Worm (Caenorhabditis elegans) whole organism, young adult: ENCODE measurements around the gene F21C10.10.

ENCODE experiments used
- B0019.2 ChIP-seq: fragments of 200-800 bp; sonication (Bioruptor generic); conservative IDR thresholded peaks from 2 replicates; pipeline ENCODE4 v1.3.6; 2022; ENCODE audit warnings: missing genetic modification reagents, missing genetic modification characterization, missing compliant biosample characterization
- B0336.3 ChIP-seq: fragments of 200-800 bp; sonication (Bioruptor generic); IDR thresholded peaks from 2 replicates; pipeline ENCODE4 v1.3.6; 2022; ENCODE audit warnings: missing genetic modification characterization, missing compliant biosample characterization
- C06A6.2 ChIP-seq: fragments of 200-800 bp; sonication (Bioruptor generic); conservative IDR thresholded peaks from 2 replicates; pipeline ENCODE4 v1.3.6; 2022; ENCODE audit warnings: missing genetic modification characterization, missing compliant biosample characterization
- C17E4.6 ChIP-seq: fragments of 200-800 bp; sonication (Bioruptor generic); IDR thresholded peaks from 2 replicates; pipeline ENCODE4 v1.3.6; 2022; ENCODE audit warnings: missing genetic modification reagents, missing genetic modification characterization, missing compliant biosample characterization
- F33H1.4 ChIP-seq: fragments of 200-800 bp; sonication (Bioruptor generic); IDR thresholded peaks from 2 replicates; pipeline ENCODE4 v1.3.6; 2022; ENCODE audit warnings: missing genetic modification reagents, missing genetic modification characterization, missing compliant biosample characterization
- F49E8.2 ChIP-seq: sonication (generic microtip); optimal IDR thresholded peaks from 3 replicates; lab custom pipeline; 2017; ENCODE audit warnings: missing genetic modification characterization, mild to moderate bottlenecking, missing compliant biosample characterization, antibody characterized with exemption, moderate library complexity; ENCODE audit not compliant: insufficient read depth
- K11D2.4 ChIP-seq: fragments of 200-800 bp; sonication (Bioruptor generic); IDR thresholded peaks from 2 replicates; pipeline ENCODE4 v1.3.6; 2022; ENCODE audit warnings: missing genetic modification reagents, missing genetic modification characterization, missing compliant biosample characterization
- T07F8.4 ChIP-seq: sonication (generic microtip); optimal IDR thresholded peaks from 2 replicates; lab custom pipeline; 2016; ENCODE audit warnings: mild to moderate bottlenecking, missing genetic modification characterization, moderate library complexity, missing compliant biosample characterization
- Y53F4B.3 ChIP-seq: fragments of 200-800 bp; sonication (Bioruptor generic); IDR thresholded peaks from 2 replicates; pipeline ENCODE4 v1.3.6; 2022; ENCODE audit warnings: missing genetic modification reagents, missing genetic modification characterization, missing compliant biosample characterization
- Y56A3A.18 ChIP-seq: fragments of 200-800 bp; sonication (Bioruptor generic); IDR thresholded peaks from 2 replicates; pipeline ENCODE4 v1.3.6; 2022; ENCODE audit warnings: missing genetic modification reagents, missing genetic modification characterization, missing compliant biosample characterization
- akir-1 ChIP-seq: fragments of 200-800 bp; sonication (Bioruptor generic); optimal IDR thresholded peaks from 2 replicates; lab custom pipeline; 2018; ENCODE audit warnings: mild to moderate bottlenecking, missing genetic modification characterization, moderate library complexity, missing compliant biosample characterization
- aptf-3 ChIP-seq: fragments of 200-800 bp; sonication (Bioruptor generic); IDR thresholded peaks from 2 replicates; pipeline ENCODE4 v1.3.6; 2022; ENCODE audit warnings: missing genetic modification characterization, missing compliant biosample characterization
- atf-7 ChIP-seq: sonication (generic microtip); optimal IDR thresholded peaks from 2 replicates; lab custom pipeline; 2017; ENCODE audit warnings: mild to moderate bottlenecking, missing genetic modification characterization, missing compliant biosample characterization
- athp-1 ChIP-seq: sonication (generic microtip); optimal IDR thresholded peaks from 2 replicates; lab custom pipeline; 2017; ENCODE audit warnings: mild to moderate bottlenecking, missing genetic modification characterization, missing compliant biosample characterization
- attf-5 ChIP-seq: fragments of 200-800 bp; sonication (Bioruptor generic); optimal IDR thresholded peaks from 2 replicates; lab custom pipeline; 2018; ENCODE audit warnings: mild to moderate bottlenecking, missing genetic modification characterization, missing compliant biosample characterization
- bed-2 ChIP-seq: fragments of 200-800 bp; sonication (Bioruptor generic); IDR thresholded peaks from 2 replicates; pipeline ENCODE4 v1.3.6; 2022; ENCODE audit warnings: missing genetic modification reagents, missing genetic modification characterization, missing compliant biosample characterization
- cebp-1 ChIP-seq, 2 experiments: fragments of 200-800 bp in 1 of 2; sonication (Bioruptor generic) in 1 of 2; sonication (generic microtip) in 1 of 2; IDR thresholded peaks in 1 of 2; optimal IDR thresholded peaks in 1 of 2; 2 replicates each; pipeline versions ENCODE4 v1.3.6 to Lab custom; 2017 to 2022; ENCODE audit warnings: missing compliant biosample characterization in 2 of 2, missing genetic modification characterization in 2 of 2, mild to moderate bottlenecking in 1 of 2, missing genetic modification reagents in 1 of 2, moderate library complexity in 1 of 2
- ceh-79 ChIP-seq: sonication (generic microtip); optimal IDR thresholded peaks from 2 replicates; lab custom pipeline; 2017; ENCODE audit warnings: mild to moderate bottlenecking, missing genetic modification characterization, missing compliant biosample characterization
- dox-1 ChIP-seq: fragments of 200-800 bp; sonication (Bioruptor generic); IDR thresholded peaks from 2 replicates; pipeline ENCODE4 v1.3.6; 2022; ENCODE audit warnings: missing genetic modification reagents, missing genetic modification characterization, missing compliant biosample characterization
- dpff-1 ChIP-seq: sonication (generic microtip); optimal IDR thresholded peaks from 2 replicates; lab custom pipeline; 2017; ENCODE audit warnings: mild to moderate bottlenecking, missing genetic modification characterization, missing compliant biosample characterization
- egl-44 ChIP-seq: fragments of 200-800 bp; sonication (Bioruptor generic); IDR thresholded peaks from 2 replicates; pipeline ENCODE4 v1.3.6; 2022; ENCODE audit warnings: missing genetic modification reagents, missing genetic modification characterization, missing compliant biosample characterization
- ekl-4 ChIP-seq: fragments of 200-800 bp; sonication (Bioruptor generic); IDR thresholded peaks from 2 replicates; pipeline ENCODE4 v1.3.6; 2022; ENCODE audit warnings: missing genetic modification reagents, missing genetic modification characterization, missing compliant biosample characterization
- fkh-3 ChIP-seq: sonication (generic microtip); optimal IDR thresholded peaks from 2 replicates; lab custom pipeline; 2016; ENCODE audit warnings: mild to moderate bottlenecking, missing genetic modification characterization, missing compliant biosample characterization
- hlh-12 ChIP-seq: sonication (generic microtip); optimal IDR thresholded peaks from 2 replicates; lab custom pipeline; 2016; ENCODE audit warnings: missing genetic modification characterization, missing compliant biosample characterization
- hlh-26 ChIP-seq: fragments of 200-800 bp; sonication (Bioruptor generic); conservative IDR thresholded peaks from 2 replicates; pipeline ENCODE4 v1.3.6; 2022; ENCODE audit warnings: missing genetic modification reagents, missing genetic modification characterization, missing compliant biosample characterization
- hrde-1 ChIP-seq: sonication (generic microtip); optimal IDR thresholded peaks from 2 replicates; lab custom pipeline; 2016; ENCODE audit warnings: missing genetic modification characterization, mild to moderate bottlenecking, missing compliant biosample characterization, moderate library complexity, missing genotype, missing genetic modification reagents, borderline replicate concordance
- lag-1 ChIP-seq: fragments of 200-800 bp; sonication (Bioruptor generic); IDR thresholded peaks from 2 replicates; pipeline ENCODE4 v1.3.6; 2022; ENCODE audit warnings: missing genetic modification reagents, missing genetic modification characterization, missing compliant biosample characterization
- let-607 ChIP-seq, 2 experiments: fragments of 200-800 bp in 1 of 2; sonication (Bioruptor generic) in 1 of 2; sonication (generic microtip) in 1 of 2; optimal IDR thresholded peaks; 2 replicates each; lab custom pipeline; 2016 to 2018; ENCODE audit warnings: mild to moderate bottlenecking in 2 of 2, missing compliant biosample characterization in 2 of 2, missing genetic modification characterization in 2 of 2, moderate library complexity in 2 of 2, missing genotype in 1 of 2
- lin-54 ChIP-seq: fragments of 200-800 bp; sonication (Bioruptor generic); optimal IDR thresholded peaks from 2 replicates; lab custom pipeline; 2018; ENCODE audit warnings: mild to moderate bottlenecking, missing genetic modification characterization, missing compliant biosample characterization
- lir-1 ChIP-seq: fragments of 200-800 bp; sonication (Bioruptor generic); conservative IDR thresholded peaks from 2 replicates; pipeline ENCODE4 v1.3.6; 2022; ENCODE audit warnings: missing genetic modification reagents, missing genetic modification characterization, missing compliant biosample characterization
- lsl-1 ChIP-seq: fragments of 200-800 bp; sonication (Bioruptor generic); optimal IDR thresholded peaks from 2 replicates; lab custom pipeline; 2018; ENCODE audit warnings: mild to moderate bottlenecking, missing genetic modification characterization, moderate library complexity, missing compliant biosample characterization
- madf-8 ChIP-seq: fragments of 200-800 bp; sonication (Bioruptor generic); conservative IDR thresholded peaks from 2 replicates; pipeline ENCODE4 v1.3.6; 2022; ENCODE audit warnings: missing genetic modification reagents, missing genetic modification characterization, missing compliant biosample characterization
- nhr-80 ChIP-seq: sonication (generic microtip); optimal IDR thresholded peaks from 2 replicates; lab custom pipeline; 2016; ENCODE audit warnings: missing genetic modification characterization, missing compliant biosample characterization
- nhr-90 ChIP-seq: sonication (generic microtip); optimal IDR thresholded peaks from 2 replicates; lab custom pipeline; 2016; ENCODE audit warnings: missing genotype, mild to moderate bottlenecking, missing genetic modification characterization, missing compliant biosample characterization
- pbrm-1 ChIP-seq: fragments of 200-800 bp; sonication (Bioruptor generic); IDR thresholded peaks from 2 replicates; pipeline ENCODE4 v1.3.6; 2022; ENCODE audit warnings: missing genetic modification reagents, missing genetic modification characterization, missing compliant biosample characterization
- snpc-1.1 ChIP-seq: sonication (generic microtip); optimal IDR thresholded peaks from 2 replicates; lab custom pipeline; 2017; ENCODE audit warnings: missing genetic modification characterization, mild to moderate bottlenecking, missing compliant biosample characterization, antibody characterized with exemption, moderate library complexity, missing genotype, missing genetic modification reagents; ENCODE audit not compliant: insufficient read depth
- snpc-4 ChIP-seq, 5 experiments: fragments of 150-350 bp in 1 of 5; sonication (generic microtip) in 4 of 5; optimal IDR thresholded peaks; 2 replicates each; lab custom pipeline; 2014 to 2018; ENCODE audit warnings: missing genetic modification characterization in 5 of 5, missing biosample characterization in 3 of 5, antibody characterized with exemption in 2 of 5, mild to moderate bottlenecking in 2 of 5, missing compliant biosample characterization in 2 of 5, missing genotype in 2 of 5, moderate library complexity in 2 of 5, missing genetic modification reagents in 1 of 5
- unc-62 ChIP-seq: fragments of 150-350 bp; optimal IDR thresholded peaks from 2 replicates; lab custom pipeline; 2014; ENCODE audit warnings: missing biosample characterization, missing genetic modification reagents, missing genetic modification characterization
- xnd-1 ChIP-seq: sonication (generic microtip); optimal IDR thresholded peaks from 2 replicates; lab custom pipeline; 2016; ENCODE audit warnings: missing genotype, missing genetic modification reagents, missing genetic modification characterization, missing compliant biosample characterization

Gene F21C10.10

ce11 chrV:9075827-9076226, 20.2 kb upstream of the F21C10.10 start (continued):
- TF ChIP-seq K11D2.4 (GFP tag; lab: Robert Waterston, UW) (no peak), snpc-1.1 (tag; lab: Kevin White, UChicago) (no peak), lag-1 (GFP tag; lab: Robert Waterston, UW) (no peak), ekl-4 (no peak)

- TF ChIP-seq C06A6.2 (GFP tag; lab: Robert Waterston, UW) (no peak), bed-2 (GFP tag; lab: Robert Waterston, UW) (no peak), F49E8.2 (tag; lab: Kevin White, UChicago) (no peak), hlh-26 (GFP tag; lab: Robert Waterston, UW) (no peak), athp-1 (tag; lab: Kevin White, UChicago) (no peak), lsl-1 (GFP tag; lab: Kevin White, UChicago) (no peak), T07F8.4 (no peak), ceh-79 (tag; lab: Kevin White, UChicago) (no peak), dpff-1 (tag; lab: Kevin White, UChicago) (no peak), egl-44 (GFP tag; lab: Robert Waterston, UW) (no peak), Y56A3A.18 (GFP tag; lab: Robert Waterston, UW) (no peak), pbrm-1 (no peak)
- TF ChIP-seq, all 124 proteins: peak for 0
These were observed 19.8 kb upstream of the F21C10.10 start, which contains the start of gene T27E4.7 for ce11 chrV:9076273-9076672. Gene T27E4.7, minus strand, starts transcription at chrV:9076322.

- TF ChIP-seq aptf-3 (no peak), F33H1.4 (GFP tag; lab: Robert Waterston, UW) (no peak), cebp-1 (GFP tag; IDR thresholded peaks at IDR 0.05; lab: Robert Waterston, UW) (no peak), cebp-1 (tag; optimal IDR thresholded peaks at IDR 0.05; lab: Kevin White, UChicago) (peak; percentile 42), hrde-1 (tag; lab: Kevin White, UChicago) (no peak), hlh-12 (no peak), dpff-1 (tag; lab: Kevin White, UChicago) (no peak), lir-1 (GFP tag; lab: Robert Waterston, UW) (no peak), akir-1 (GFP tag; lab: Kevin White, UChicago) (no peak)
- TF ChIP-seq, all 124 proteins: peak for 1
These were observed 17.9 kb upstream of the F21C10.10 start for ce11 chrV:9078067-9078581.

ce11 chrV:9078815-9079525, 17.1 kb upstream of the F21C10.10 start:
- TF ChIP-seq dox-1 (GFP tag; lab: Robert Waterston, UW), result peak; percentile 49; the same call in 1 of the 2 replicates
- 0 out of 2 replicates have a peak, but pooled peaks have one; percentile 22 for TF ChIP-seq B0336.3 (GFP tag; lab: Robert Waterston, UW)
- TF ChIP-seq cebp-1 (GFP tag; IDR thresholded peaks at IDR 0.05; lab: Robert Waterston, UW), result no peak
- peak; percentile 63 for TF ChIP-seq cebp-1 (tag; optimal IDR thresholded peaks at IDR 0.05; lab: Kevin White, UChicago)
- TF ChIP-seq fkh-3, result no peak
- TF ChIP-seq madf-8 (GFP tag; lab: Robert Waterston, UW), result no peak
- TF ChIP-seq Y53F4B.3, result no peak
- TF ChIP-seq xnd-1 (tag; lab: Kevin White, UChicago), result no peak
- TF ChIP-seq nhr-90 (tag; lab: Kevin White, UChicago), result peak; percentile 61
- peak; percentile 88 for TF ChIP-seq nhr-80 (tag; lab: Kevin White, UChicago)
- TF ChIP-seq let-607 (tag; optimal IDR thresholded peaks at IDR 0.05; lab: Kevin White, UChicago), result peak in 1 of 2 experiments; percentile 31
- peak; percentile 50 for TF ChIP-seq atf-7
- no peak for TF ChIP-seq B0019.2 (GFP tag; lab: Robert Waterston, UW)
- TF ChIP-seq hrde-1 (tag; lab: Kevin White, UChicago), result no peak
- no peak for TF ChIP-seq snpc-4 (GFP tag; optimal IDR thresholded peaks at IDR 0.05; lab: Kevin White, UChicago)
- TF ChIP-seq snpc-4 (tag; optimal IDR thresholded peaks at IDR 0.05; lab: Kevin White, UChicago), result peak in 1 of 4 experiments; percentile 1
- peak; percentile 29 for TF ChIP-seq attf-5 (GFP tag; lab: Kevin White, UChicago)
- no peak for TF ChIP-seq lin-54 (GFP tag; lab: Kevin White, UChicago)
- TF ChIP-seq C17E4.6 (GFP tag; lab: Robert Waterston, UW), result no peak
- TF ChIP-seq unc-62, result peak; percentile 19
